Fruit fly (Drosophila melanogaster): ENCODE measurements around the gene CG18269.

dm6 chr2L:5526738-5527137 is 24.9 kb upstream of the CG18269 start, which contains the start of gene Cox11:
- TF ChIP-seq Dll (optimal IDR thresholded peaks at IDR 0.05) (no peak), EcR (GFP tag; optimal IDR thresholded peaks at IDR 0.05) (no peak), CG8478 (optimal IDR thresholded peaks at IDR 0.05) (no peak), pan (optimal IDR thresholded peaks at IDR 0.05) (no peak)

All from whole organism.